Fruit fly (Drosophila melanogaster) whole organism, prepupa: Measurements from ENCODE around the gene Spn28Db.

ENCODE experiments used
- CG10631 ChIP-seq: fragments of 200-800 bp; sonication (Bioruptor generic); optimal IDR thresholded peaks from 2 replicates; lab custom pipeline; 2016; ENCODE audit warnings: missing biosample characterization, missing genetic modification characterization
- CG10669 ChIP-seq: fragments of 200-800 bp; sonication (Bioruptor generic); optimal IDR thresholded peaks from 3 replicates; lab custom pipeline; 2018; ENCODE audit warnings: missing biosample characterization, mild to moderate bottlenecking, missing genetic modification characterization, moderate library complexity
- CG11294 ChIP-seq: fragments of 200-800 bp; sonication (Bioruptor generic); IDR thresholded peaks from 2 replicates; pipeline ENCODE4 v1.3.6; 2022; ENCODE audit warnings: missing biosample characterization, missing genetic modification characterization
- CG11902 ChIP-seq: fragments of 200-800 bp; sonication (Bioruptor generic); optimal IDR thresholded peaks from 3 replicates; lab custom pipeline; 2016; ENCODE audit warnings: missing biosample characterization, missing genetic modification characterization
- CG15336 ChIP-seq: fragments of 200-800 bp; sonication (Bioruptor generic); IDR thresholded peaks from 2 replicates; pipeline ENCODE4 v1.3.6; 2022; ENCODE audit warnings: missing biosample characterization, missing genetic modification characterization
- CG1621 ChIP-seq: fragments of 200-800 bp; sonication (Bioruptor generic); optimal IDR thresholded peaks from 3 replicates; lab custom pipeline; 2018; ENCODE audit warnings: missing biosample characterization, mild to moderate bottlenecking, missing genetic modification characterization
- CG16779 ChIP-seq: fragments of 200-800 bp; sonication (Bioruptor generic); optimal IDR thresholded peaks from 3 replicates; lab custom pipeline; 2017; ENCODE audit warnings: missing biosample characterization, mild to moderate bottlenecking, missing genetic modification characterization
- CG3032 ChIP-seq: fragments of 200-800 bp; optimal IDR thresholded peaks from 2 replicates; lab custom pipeline; 2019; ENCODE audit warnings: missing biosample characterization, mild to moderate bottlenecking, missing genetic modification characterization, moderate library complexity
- CG31627 ChIP-seq: fragments of 200-800 bp; sonication (Bioruptor generic); optimal IDR thresholded peaks from 3 replicates; lab custom pipeline; 2016; ENCODE audit warnings: missing biosample characterization, missing genetic modification characterization
- CG32006 ChIP-seq: fragments of 200-800 bp; sonication (Bioruptor generic); optimal IDR thresholded peaks from 3 replicates; lab custom pipeline; 2017; ENCODE audit warnings: missing biosample characterization, mild to moderate bottlenecking, missing genetic modification characterization
- CG4318 ChIP-seq: fragments of 200-800 bp; sonication (Bioruptor generic); optimal IDR thresholded peaks from 3 replicates; lab custom pipeline; 2017; ENCODE audit warnings: missing biosample characterization, mild to moderate bottlenecking, missing genetic modification characterization
- CG6163 ChIP-seq: fragments of 200-800 bp; sonication (Bioruptor generic); IDR thresholded peaks from 3 replicates; pipeline ENCODE4 v1.3.6; 2022; ENCODE audit warnings: missing biosample characterization, missing genetic modification characterization
- CG6276 ChIP-seq: fragments of 200-800 bp; sonication (Bioruptor generic); optimal IDR thresholded peaks from 2 replicates; lab custom pipeline; 2017; ENCODE audit warnings: missing biosample characterization, mild to moderate bottlenecking, missing genetic modification characterization
- CG6792 ChIP-seq: fragments of 200-800 bp; sonication (Bioruptor generic); optimal IDR thresholded peaks from 3 replicates; lab custom pipeline; 2016; ENCODE audit warnings: missing biosample characterization, missing genetic modification characterization
- CG6808 ChIP-seq: fragments of 200-800 bp; sonication (Bioruptor generic); optimal IDR thresholded peaks from 3 replicates; lab custom pipeline; 2017; ENCODE audit warnings: missing biosample characterization, missing genetic modification characterization, mild to moderate bottlenecking, moderate library complexity, missing genetic modification reagents
- CG6854 ChIP-seq: fragments of 200-800 bp; sonication (Bioruptor generic); optimal IDR thresholded peaks from 2 replicates; lab custom pipeline; 2017; ENCODE audit warnings: missing biosample characterization, mild to moderate bottlenecking, missing genetic modification characterization
- CG7368 ChIP-seq: fragments of 200-800 bp; sonication (Bioruptor generic); optimal IDR thresholded peaks from 3 replicates; lab custom pipeline; 2016; ENCODE audit warnings: missing biosample characterization, missing genetic modification characterization
- CG8119 ChIP-seq: fragments of 200-800 bp; sonication (Bioruptor generic); IDR thresholded peaks from 3 replicates; pipeline ENCODE4 v1.3.6; 2022; ENCODE audit warnings: missing biosample characterization, missing genetic modification characterization
- CG8632 ChIP-seq: fragments of 200-800 bp; sonication (Bioruptor generic); optimal IDR thresholded peaks from 3 replicates; lab custom pipeline; 2016; ENCODE audit warnings: missing biosample characterization, missing genetic modification characterization
- Eip78C ChIP-seq: fragments of 200-800 bp; sonication (Bioruptor generic); peaks from one replicate; lab custom pipeline; 2016; ENCODE audit warnings: missing biosample characterization, missing genetic modification characterization
- Ets21C ChIP-seq: fragments of 200-800 bp; sonication (Bioruptor generic); optimal IDR thresholded peaks from 3 replicates; lab custom pipeline; 2016; ENCODE audit warnings: missing biosample characterization, missing genetic modification characterization
- Ets96B ChIP-seq: fragments of 200-800 bp; optimal IDR thresholded peaks from 2 replicates; lab custom pipeline; 2019; ENCODE audit warnings: missing biosample characterization, mild to moderate bottlenecking, missing genetic modification characterization, moderate library complexity
- Gug ChIP-seq: fragments of 200-800 bp; sonication (Bioruptor generic); IDR thresholded peaks from 2 replicates; pipeline ENCODE4 v1.3.6; 2022; ENCODE audit warnings: missing biosample characterization, missing genetic modification characterization
- Hr39 ChIP-seq: fragments of 200-800 bp; sonication (Bioruptor generic); optimal IDR thresholded peaks from 2 replicates; lab custom pipeline; 2016; ENCODE audit warnings: missing biosample characterization, missing genetic modification characterization
- Hr4 ChIP-seq: fragments of 200-800 bp; sonication (Bioruptor generic); optimal IDR thresholded peaks from 3 replicates; lab custom pipeline; 2016; ENCODE audit warnings: missing biosample characterization, missing genetic modification characterization
- Lpt ChIP-seq: fragments of 200-800 bp; sonication (Bioruptor generic); optimal IDR thresholded peaks from 3 replicates; lab custom pipeline; 2016; ENCODE audit warnings: missing biosample characterization, missing genetic modification characterization
- OdsH ChIP-seq: fragments of 200-800 bp; sonication (Bioruptor generic); optimal IDR thresholded peaks from 3 replicates; lab custom pipeline; 2016; ENCODE audit warnings: missing biosample characterization, missing genetic modification characterization
- Smox ChIP-seq: fragments of 200-800 bp; sonication (Bioruptor generic); optimal IDR thresholded peaks from 3 replicates; lab custom pipeline; 2016; ENCODE audit warnings: missing biosample characterization, missing genetic modification characterization
- Sox102F ChIP-seq: fragments of 200-800 bp; sonication (Bioruptor generic); optimal IDR thresholded peaks from 2 replicates; lab custom pipeline; 2016; ENCODE audit warnings: missing biosample characterization, mild to moderate bottlenecking, missing genetic modification characterization
- Sox14 ChIP-seq: fragments of 200-800 bp; sonication (Bioruptor generic); optimal IDR thresholded peaks from 3 replicates; lab custom pipeline; 2016; ENCODE audit warnings: missing biosample characterization, missing genetic modification characterization
- Sox15 ChIP-seq: fragments of 200-800 bp; sonication (Bioruptor generic); optimal IDR thresholded peaks from 3 replicates; lab custom pipeline; 2016; ENCODE audit warnings: missing biosample characterization, missing genetic modification characterization
- achi ChIP-seq: fragments of 200-800 bp; sonication (Bioruptor generic); optimal IDR thresholded peaks from 3 replicates; lab custom pipeline; 2016; ENCODE audit warnings: missing biosample characterization, missing genetic modification characterization
- dac ChIP-seq: fragments of 200-800 bp; sonication (Bioruptor generic); optimal IDR thresholded peaks from 2 replicates; lab custom pipeline; 2017; ENCODE audit warnings: missing biosample characterization, mild to moderate bottlenecking, missing genetic modification characterization
- dsx ChIP-seq: fragments of 200-800 bp; optimal IDR thresholded peaks from 3 replicates; lab custom pipeline; 2019; ENCODE audit warnings: missing biosample characterization, mild to moderate bottlenecking, missing genetic modification characterization, moderate library complexity; ENCODE audit not compliant: poor library complexity, severe bottlenecking
- eg ChIP-seq: fragments of 200-800 bp; sonication (Bioruptor generic); IDR thresholded peaks from 3 replicates; pipeline ENCODE4 v1.3.6; 2022; ENCODE audit warnings: missing biosample characterization, missing genetic modification characterization
- fd59A ChIP-seq: fragments of 200-800 bp; sonication (Bioruptor generic); optimal IDR thresholded peaks from 2 replicates; lab custom pipeline; 2017; ENCODE audit warnings: missing biosample characterization, mild to moderate bottlenecking, missing genetic modification characterization, missing genetic modification reagents
- fd85E ChIP-seq: fragments of 200-800 bp; sonication (Bioruptor generic); optimal IDR thresholded peaks from 3 replicates; lab custom pipeline; 2016; ENCODE audit warnings: missing biosample characterization, missing genetic modification characterization
- pdm3 ChIP-seq: fragments of 200-800 bp; sonication (Bioruptor generic); optimal IDR thresholded peaks from 3 replicates; lab custom pipeline; 2016; ENCODE audit warnings: missing biosample characterization, missing genetic modification characterization
- salr ChIP-seq, 2 experiments: fragments of 200-800 bp; sonication (Bioruptor generic); optimal IDR thresholded peaks; 3 replicates each; lab custom pipeline; 2016 to 2018; ENCODE audit warnings: missing biosample characterization in 2 of 2, missing genetic modification characterization in 2 of 2, mild to moderate bottlenecking in 1 of 2
- spab ChIP-seq: fragments of 200-800 bp; sonication (Bioruptor generic); optimal IDR thresholded peaks from 2 replicates; lab custom pipeline; 2017; ENCODE audit warnings: missing biosample characterization, mild to moderate bottlenecking, missing genetic modification characterization, missing genetic modification reagents
- ss ChIP-seq, 2 experiments: fragments of 200-800 bp; sonication (Bioruptor generic); optimal IDR thresholded peaks; 2 replicates in 1 of 2; 3 replicates in 1 of 2; lab custom pipeline; 2017 to 2018; ENCODE audit warnings: mild to moderate bottlenecking in 2 of 2, missing biosample characterization in 2 of 2, missing genetic modification characterization in 2 of 2, moderate library complexity in 1 of 2
- svp ChIP-seq: fragments of 200-800 bp; sonication (Bioruptor generic); peaks from one replicate; lab custom pipeline; 2016; ENCODE audit warnings: missing biosample characterization, missing genetic modification characterization
- topi ChIP-seq: fragments of 200-800 bp; sonication (Bioruptor generic); optimal IDR thresholded peaks from 3 replicates; lab custom pipeline; 2016; ENCODE audit warnings: missing biosample characterization, missing genetic modification characterization

Gene Spn28Db

DNA sequence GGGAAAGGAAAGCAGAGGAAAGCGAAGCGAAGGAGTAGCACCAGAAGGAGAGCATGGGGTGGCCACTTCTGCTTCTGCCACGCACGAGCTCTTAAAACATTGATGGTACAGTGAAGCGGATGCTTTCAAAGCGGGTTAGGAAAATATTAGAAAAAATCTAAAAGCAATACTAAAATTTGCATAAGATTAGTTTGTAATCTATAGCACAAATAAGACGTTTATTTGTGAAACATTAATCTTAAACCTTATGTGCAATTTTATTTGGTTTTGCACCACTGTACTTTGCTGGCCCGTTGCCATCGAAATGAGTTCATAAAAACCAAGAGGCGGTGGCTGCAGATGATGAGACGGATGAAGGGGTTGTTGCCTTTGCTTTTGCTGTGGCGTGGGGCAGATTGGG lies 34.9 kb upstream of the Spn28Db start (continued):
- TF ChIP-seq CG7368 (GFP tag; lab: Kevin White, UChicago) (peak; percentile 91), Sox102F (GFP tag; lab: Kevin White, UChicago) (peak; percentile 91), Sox15 (peak; percentile 83), CG10631 (GFP tag; lab: Kevin White, UChicago) (peak; percentile 96), CG6854 (peak; percentile 82), dac (GFP tag; lab: Kevin White, UChicago) (peak; percentile 93), CG32006 (GFP tag; lab: Kevin White, UChicago) (peak; percentile 98), svp (peak; percentile 95), Smox (GFP tag; lab: Kevin White, UChicago) (peak; percentile 88), achi (GFP tag; lab: Kevin White, UChicago) (peak; percentile 96), topi (peak; percentile 92), Sox14 (GFP tag; lab: Kevin White, UChicago) (peak; percentile 97), Hr39 (peak; percentile 88), fd85E (GFP tag; lab: Kevin White, UChicago) (peak; percentile 74), Eip78C (peak; percentile 99), pdm3 (GFP tag; lab: Kevin White, UChicago) (peak; percentile 95), ss (GFP tag; optimal IDR thresholded peaks at IDR 0.05; lab: Kevin White, UChicago) (peak; percentile 91 to 92), CG11294 (GFP tag; lab: Robert Waterston, UW) (peak; percentile 95), CG11902 (peak; percentile 78), CG16779 (tag; lab: Kevin White, UChicago) (peak; percentile 91), CG6163 (GFP tag; lab: Robert Waterston, UW) (peak; percentile 99), CG15336 (GFP tag; lab: Robert Waterston, UW) (peak; percentile 98), eg (GFP tag; lab: Robert Waterston, UW) (peak; percentile 98), Ets21C (peak; percentile 89), CG31627 (GFP tag; lab: Kevin White, UChicago) (peak; percentile 87), CG6276 (peak; percentile 96)

DNA sequence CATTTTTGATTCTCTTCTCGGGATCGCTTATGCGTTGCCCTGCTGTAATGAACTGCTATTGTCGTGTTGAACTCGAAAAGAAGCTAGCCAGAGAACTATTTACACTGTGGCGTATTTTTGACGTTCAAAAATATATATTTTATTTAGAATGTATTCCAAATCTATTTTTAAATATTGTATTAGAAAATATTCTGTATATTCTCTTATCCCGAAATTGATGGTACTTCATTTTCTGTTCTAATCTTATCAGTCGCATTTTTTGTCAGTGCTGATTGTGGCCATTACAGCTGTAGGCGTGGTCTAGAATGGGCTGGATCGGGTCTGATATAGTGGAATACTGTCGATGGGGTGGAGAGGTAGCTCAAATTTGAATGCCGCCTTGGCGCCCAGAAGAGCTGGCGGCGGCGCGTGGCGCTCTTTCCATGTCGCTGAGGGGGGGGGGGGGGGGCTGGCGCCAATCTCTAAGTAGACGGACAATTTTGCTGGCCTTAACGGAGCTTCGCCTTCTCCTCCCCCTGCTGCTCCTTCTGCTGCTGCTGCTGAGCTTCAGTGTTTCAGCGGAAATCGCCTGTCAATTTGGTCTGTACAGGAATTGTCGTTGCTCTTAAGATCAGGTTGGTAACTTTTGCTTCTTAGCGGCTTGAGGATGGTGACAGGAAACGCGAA lies 33.3 kb upstream of the Spn28Db start:
- TF ChIP-seq CG3032 (tag; lab: Kevin White, UChicago): peak; percentile 39
- no peak for TF ChIP-seq Hr4
- no peak for TF ChIP-seq eg (GFP tag; lab: Robert Waterston, UW)
- TF ChIP-seq spab (GFP tag; lab: Kevin White, UChicago): peak; percentile 8
- peak; percentile 19 for TF ChIP-seq CG10669 (GFP tag; lab: Kevin White, UChicago)
- TF ChIP-seq CG8632 (GFP tag; lab: Kevin White, UChicago): peak; percentile 8
- TF ChIP-seq CG10631 (GFP tag; lab: Kevin White, UChicago): peak; percentile 51
- no peak for TF ChIP-seq Hr39
- peak; percentile 38; the same call in 1 of the 3 replicates for TF ChIP-seq CG8119 (GFP tag; lab: Robert Waterston, UW)
- TF ChIP-seq OdsH (GFP tag; lab: Kevin White, UChicago): peak; percentile 42
- peak; percentile 26 for TF ChIP-seq fd59A
- peak; percentile 7 to 21 for TF ChIP-seq ss (GFP tag; optimal IDR thresholded peaks at IDR 0.05; lab: Kevin White, UChicago)
- TF ChIP-seq achi (GFP tag; lab: Kevin White, UChicago): peak; percentile 29
- no peak for TF ChIP-seq Gug
- peak in 1 of 2 experiments; percentile 22 for TF ChIP-seq salr (GFP tag; optimal IDR thresholded peaks at IDR 0.05; lab: Kevin White, UChicago)
- TF ChIP-seq CG4318 (GFP tag; lab: Kevin White, UChicago): no peak
- TF ChIP-seq CG6792 (GFP tag; lab: Kevin White, UChicago): peak; percentile 4
- TF ChIP-seq Lpt (GFP tag; lab: Kevin White, UChicago): no peak
- TF ChIP-seq Eip78C: peak; percentile 35
- TF ChIP-seq dsx: peak; percentile 42
- TF ChIP-seq Ets96B (tag; lab: Kevin White, UChicago): peak; percentile 46
- TF ChIP-seq CG32006 (GFP tag; lab: Kevin White, UChicago): peak; percentile 47
- TF ChIP-seq CG1621 (tag; lab: Kevin White, UChicago): peak; percentile 48
- peak; percentile 13 for TF ChIP-seq CG6808 (GFP tag; lab: Kevin White, UChicago)
- TF ChIP-seq CG6163 (GFP tag; lab: Robert Waterston, UW): peak; percentile 36; the same call in 1 of the 3 replicates
- no peak for TF ChIP-seq Sox14 (GFP tag; lab: Kevin White, UChicago)
- TF ChIP-seq, all 60 proteins: peak for 19
